Worm (Caenorhabditis elegans): ENCODE data around the gene mpz-4.

Gene mpz-4

DNA sequence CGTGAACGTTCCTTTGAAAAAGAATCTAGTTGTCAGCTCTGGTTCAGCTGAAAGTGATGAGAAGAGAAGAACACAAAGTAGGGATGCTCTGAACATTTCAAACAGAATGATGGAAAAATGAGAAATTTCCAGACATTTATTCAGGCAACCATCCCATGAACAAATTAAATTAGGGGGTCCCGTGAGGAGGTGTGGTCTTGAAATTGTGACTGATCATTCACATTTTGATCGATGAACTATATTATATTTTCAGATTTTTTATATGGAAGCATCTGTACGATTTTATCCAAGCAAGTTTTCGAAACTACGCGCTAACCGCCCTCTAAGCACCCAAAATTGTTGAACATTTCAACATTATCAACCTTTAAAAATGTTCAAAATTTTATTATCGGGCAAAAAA is 51.1 kb downstream of the mpz-4 start, which contains the start of gene R11E3.19:
R11E3.19 (minus strand) TSS at position 101 of the 400 bp plus-strand sequence.
- TF ChIP-seq zfp-2 (tag; optimal IDR thresholded peaks at IDR 0.05) (no peak), mdl-1 (tag; optimal IDR thresholded peaks at IDR 0.05) (no peak), F49E8.2 (tag; optimal IDR thresholded peaks at IDR 0.05; ENCODE audit: borderline replicate concordance) (no peak), aly-2 (tag; optimal IDR thresholded peaks at IDR 0.05) (no peak), dmd-8 (GFP tag; IDR thresholded peaks at IDR 0.05) (no peak), dve-1 (tag; optimal IDR thresholded peaks at IDR 0.05; ENCODE audit: insufficient read depth) (no peak), nhr-102 (tag; optimal IDR thresholded peaks at IDR 0.05) (no peak), ama-1 (optimal IDR thresholded peaks at IDR 0.05) (no peak), nhr-42 (GFP tag; IDR thresholded peaks at IDR 0.05) (no peak), egl-27 (tag; optimal IDR thresholded peaks at IDR 0.05) (no peak), duxl-1 (tag; optimal IDR thresholded peaks at IDR 0.05; ENCODE audit: poor library complexity) (no peak), Y48G9A.11 (GFP tag; IDR thresholded peaks at IDR 0.05) (no peak), ceh-44 (GFP tag; IDR thresholded peaks at IDR 0.05) (no peak), hmg-1.1 (GFP tag; IDR thresholded peaks at IDR 0.05) (no peak), daf-16 (GFP tag; optimal IDR thresholded peaks at IDR 0.05) (no peak), daf-16 (tag; optimal IDR thresholded peaks at IDR 0.05) (no peak), ztf-7 (tag; optimal IDR thresholded peaks at IDR 0.05) (no peak), mxl-2 (GFP tag; conservative IDR thresholded peaks at IDR 0.05) (no peak), mdt-29 (GFP tag; IDR thresholded peaks at IDR 0.05) (no peak), mes-2 (tag; optimal IDR thresholded peaks at IDR 0.05; ENCODE audit: poor library complexity, severe bottlenecking) (no peak), spr-1 (tag; optimal IDR thresholded peaks at IDR 0.05) (no peak)
